Fruit fly (Drosophila melanogaster) whole organism, embryonic: ENCODE results near the gene Cpr73D.

Source experiments
- B-H1 ChIP-seq: fragments of 200-800 bp; sonication (Bioruptor generic); IDR thresholded peaks from 3 replicates; pipeline ENCODE4 v1.3.6; 2022; ENCODE audit warnings: missing biosample characterization, missing genetic modification characterization
- Blimp-1 ChIP-seq: fragments of 200-800 bp; sonication (Bioruptor generic); optimal IDR thresholded peaks from 3 replicates; lab custom pipeline; 2018; ENCODE audit warnings: missing biosample characterization, missing genetic modification characterization, mild to moderate bottlenecking, moderate library complexity, missing genetic modification reagents
- CG1024 ChIP-seq: fragments of 200-800 bp; sonication (Bioruptor generic); IDR thresholded peaks from 2 replicates; pipeline ENCODE4 v1.3.6; 2022; ENCODE audit warnings: missing biosample characterization, missing genetic modification characterization
- CG10431 ChIP-seq: fragments of 200-800 bp; sonication (Bioruptor generic); optimal IDR thresholded peaks from 3 replicates; lab custom pipeline; 2018; ENCODE audit warnings: missing biosample characterization, mild to moderate bottlenecking, missing genetic modification characterization
- CG10462 ChIP-seq: fragments of 200-800 bp; sonication (Bioruptor generic); optimal IDR thresholded peaks from 2 replicates; lab custom pipeline; 2016; ENCODE audit warnings: missing biosample characterization, missing genetic modification characterization
- CG14050 ChIP-seq: fragments of 200-800 bp; sonication (Bioruptor generic); IDR thresholded peaks from 3 replicates; pipeline ENCODE4 v1.3.6; 2022; ENCODE audit warnings: missing biosample characterization, missing genetic modification characterization
- CG14441 ChIP-seq: fragments of 200-800 bp; sonication (Bioruptor generic); IDR thresholded peaks from 2 replicates; pipeline ENCODE4 v1.3.6; 2022; ENCODE audit warnings: missing biosample characterization, missing genetic modification characterization
- CG16779 ChIP-seq: fragments of 200-800 bp; sonication (Bioruptor generic); IDR thresholded peaks from 2 replicates; pipeline ENCODE4 v1.3.6; 2022; ENCODE audit warnings: missing biosample characterization, missing genetic modification characterization
- CG18599 ChIP-seq: fragments of 200-800 bp; sonication (Bioruptor generic); optimal IDR thresholded peaks from 3 replicates; lab custom pipeline; 2017; ENCODE audit warnings: missing biosample characterization, missing genetic modification characterization, mild to moderate bottlenecking, moderate library complexity, missing genetic modification reagents
- CG2712 ChIP-seq: fragments of 200-800 bp; optimal IDR thresholded peaks from 3 replicates; lab custom pipeline; 2019; ENCODE audit warnings: missing biosample characterization, mild to moderate bottlenecking, missing genetic modification characterization, moderate library complexity
- CG31224 ChIP-seq: fragments of 200-800 bp; sonication (Bioruptor generic); IDR thresholded peaks from 2 replicates; pipeline ENCODE4 v1.3.6; 2022; ENCODE audit warnings: missing biosample characterization, missing genetic modification characterization
- CG6272 ChIP-seq: fragments of 200-800 bp; sonication (Bioruptor generic); IDR thresholded peaks from 2 replicates; pipeline ENCODE4 v1.3.6; 2022; ENCODE audit warnings: missing biosample characterization, missing genetic modification characterization
- CTCF ChIP-seq: fragments of 200-800 bp; sonication (Bioruptor generic); optimal IDR thresholded peaks from 2 replicates; lab custom pipeline; 2017; ENCODE audit warnings: missing biosample characterization, mild to moderate bottlenecking, missing genetic modification characterization, moderate library complexity
- Camta ChIP-seq: fragments of 200-800 bp; sonication (Bioruptor generic); optimal IDR thresholded peaks from 2 replicates; lab custom pipeline; 2016; ENCODE audit warnings: missing biosample characterization, missing genetic modification characterization
- CkIIα-i1 ChIP-seq: fragments of 200-800 bp; sonication (Bioruptor generic); IDR thresholded peaks from 2 replicates; pipeline ENCODE4 v1.3.6; 2022; ENCODE audit warnings: missing biosample characterization, missing genetic modification characterization
- Ets97D ChIP-seq: fragments of 200-800 bp; sonication (Bioruptor generic); optimal IDR thresholded peaks from 3 replicates; lab custom pipeline; 2016; ENCODE audit warnings: missing biosample characterization, missing genetic modification characterization
- Gug ChIP-seq: fragments of 200-800 bp; sonication (Bioruptor generic); IDR thresholded peaks from 4 replicates; pipeline ENCODE4 v1.3.6; 2022; ENCODE audit warnings: missing biosample characterization, missing genetic modification characterization
- Hmr ChIP-seq: fragments of 200-800 bp; sonication (Bioruptor generic); optimal IDR thresholded peaks from 3 replicates; lab custom pipeline; 2017; ENCODE audit warnings: mild to moderate bottlenecking, missing biosample characterization, missing genetic modification reagents, missing genetic modification characterization
- Hr3 ChIP-seq: fragments of 200-800 bp; sonication (Bioruptor generic); optimal IDR thresholded peaks from 3 replicates; lab custom pipeline; 2016; ENCODE audit warnings: missing biosample characterization, missing genetic modification characterization
- Hr78 ChIP-seq, 2 experiments: fragments of 200-800 bp in 1 of 2; fragments of >200 bp in 1 of 2; sonication (Bioruptor generic) in 1 of 2; optimal IDR thresholded peaks; 2 replicates each; lab custom pipeline; 2017 to 2019; ENCODE audit warnings: missing biosample characterization in 2 of 2, missing genetic modification characterization in 2 of 2, mild to moderate bottlenecking in 1 of 2, moderate library complexity in 1 of 2
- Lpt ChIP-seq: fragments of >200 bp; optimal IDR thresholded peaks from 2 replicates; lab custom pipeline; 2018; ENCODE audit warnings: missing biosample characterization, missing genetic modification characterization
- Mrtf ChIP-seq: fragments of 200-800 bp; sonication (Bioruptor generic); IDR thresholded peaks from 3 replicates; pipeline ENCODE4 v1.3.6; 2022; ENCODE audit warnings: missing biosample characterization, missing genetic modification characterization
- NC2β ChIP-seq: fragments of 200-800 bp; sonication (Bioruptor generic); optimal IDR thresholded peaks from 2 replicates; lab custom pipeline; 2016; ENCODE audit warnings: missing biosample characterization, missing genetic modification characterization
- Nf-YB ChIP-seq: fragments of 200-800 bp; sonication (Bioruptor generic); optimal IDR thresholded peaks from 3 replicates; lab custom pipeline; 2019; ENCODE audit warnings: missing biosample characterization, mild to moderate bottlenecking, missing genetic modification characterization, moderate library complexity
- Ssrp ChIP-seq: fragments of 200-800 bp; sonication (Bioruptor generic); optimal IDR thresholded peaks from 2 replicates; lab custom pipeline; 2018; ENCODE audit warnings: missing biosample characterization, mild to moderate bottlenecking, missing genetic modification characterization, moderate library complexity
- Trl ChIP-seq, 3 experiments: fragments of >200 bp in 2 of 3; fragments of 200-800 bp in 1 of 3; sonication (Bioruptor generic) in 1 of 3; optimal IDR thresholded peaks; 2 replicates in 1 of 3; 3 replicates in 2 of 3; lab custom pipeline; 2016 to 2017; ENCODE audit warnings: missing biosample characterization in 1 of 3, missing genetic modification characterization in 1 of 3
- abd-A ChIP-seq: fragments of 200-800 bp; sonication (Bioruptor generic); optimal IDR thresholded peaks from 3 replicates; lab custom pipeline; 2019; ENCODE audit warnings: missing biosample characterization, mild to moderate bottlenecking, missing genetic modification characterization, moderate library complexity
- ac ChIP-seq: fragments of 200-800 bp; sonication (Bioruptor generic); optimal IDR thresholded peaks from 3 replicates; lab custom pipeline; 2017; ENCODE audit warnings: missing biosample characterization, mild to moderate bottlenecking, missing genetic modification characterization
- ara ChIP-seq: fragments of 200-800 bp; sonication (Bioruptor generic); IDR thresholded peaks from 2 replicates; pipeline ENCODE4 v1.3.6; 2022; ENCODE audit warnings: missing biosample characterization, missing genetic modification characterization
- dm ChIP-seq: fragments of 200-800 bp; sonication (Bioruptor generic); optimal IDR thresholded peaks from 3 replicates; lab custom pipeline; 2016; ENCODE audit warnings: missing biosample characterization, missing genetic modification characterization
- dmrt99B ChIP-seq: fragments of 200-800 bp; sonication (Bioruptor generic); optimal IDR thresholded peaks from 2 replicates; lab custom pipeline; 2018; ENCODE audit warnings: missing biosample characterization, mild to moderate bottlenecking, missing genetic modification characterization, moderate library complexity
- dysf ChIP-seq: fragments of 200-800 bp; sonication (Bioruptor generic); IDR thresholded peaks from 3 replicates; pipeline ENCODE4 v1.3.6; 2022; ENCODE audit warnings: missing biosample characterization, missing genetic modification characterization
- emc ChIP-seq: fragments of 200-800 bp; sonication (Bioruptor generic); optimal IDR thresholded peaks from 2 replicates; lab custom pipeline; 2016; ENCODE audit warnings: missing biosample characterization, missing genetic modification characterization
- eve ChIP-seq, 2 experiments: fragments of >200 bp; optimal IDR thresholded peaks; 2 replicates each; lab custom pipeline; 2017; ENCODE audit warnings: missing biosample characterization in 2 of 2, missing genetic modification characterization in 2 of 2
- ewg ChIP-seq: fragments of 200-800 bp; sonication (Bioruptor generic); optimal IDR thresholded peaks from 3 replicates; lab custom pipeline; 2017; ENCODE audit warnings: mild to moderate bottlenecking, missing biosample characterization, missing genetic modification reagents, missing genetic modification characterization
- hth ChIP-seq: fragments of >200 bp; optimal IDR thresholded peaks from 2 replicates; lab custom pipeline; 2017; ENCODE audit warnings: inconsistent platforms
- kni ChIP-seq: fragments of 200-800 bp; sonication (Bioruptor generic); optimal IDR thresholded peaks from 3 replicates; lab custom pipeline; 2017; ENCODE audit warnings: mild to moderate bottlenecking, missing biosample characterization, missing genetic modification reagents, missing genetic modification characterization
- mirr ChIP-seq: fragments of 200-800 bp; sonication (Bioruptor generic); optimal IDR thresholded peaks from 3 replicates; lab custom pipeline; 2018; ENCODE audit warnings: missing biosample characterization, mild to moderate bottlenecking, missing genetic modification characterization
- odd ChIP-seq: fragments of 200-800 bp; sonication (Bioruptor generic); optimal IDR thresholded peaks from 2 replicates; lab custom pipeline; 2017; ENCODE audit warnings: missing biosample characterization, mild to moderate bottlenecking, missing genetic modification characterization
- onecut ChIP-seq: fragments of 200-800 bp; sonication (Bioruptor generic); IDR thresholded peaks from 2 replicates; pipeline ENCODE4 v1.3.6; 2022; ENCODE audit warnings: missing biosample characterization, missing genetic modification characterization
- phol ChIP-seq: fragments of 200-800 bp; sonication (Bioruptor generic); optimal IDR thresholded peaks from 3 replicates; lab custom pipeline; 2018; ENCODE audit warnings: missing biosample characterization, mild to moderate bottlenecking, missing genetic modification characterization, moderate library complexity
- prd ChIP-seq, 3 experiments: fragments of >200 bp in 2 of 3; fragments of 200-800 bp in 1 of 3; sonication (Bioruptor generic) in 1 of 3; optimal IDR thresholded peaks in 2 of 3; IDR thresholded peaks in 1 of 3; 2 replicates in 2 of 3; 3 replicates in 1 of 3; pipeline versions ENCODE4 v1.3.6 to Lab custom; 2017 to 2022; ENCODE audit warnings: missing biosample characterization in 1 of 3, missing genetic modification characterization in 1 of 3
- run ChIP-seq: fragments of 200-800 bp; sonication (Bioruptor generic); optimal IDR thresholded peaks from 3 replicates; lab custom pipeline; 2018; ENCODE audit warnings: missing biosample characterization, mild to moderate bottlenecking, missing genetic modification characterization
- sd ChIP-seq: fragments of 200-800 bp; sonication (Bioruptor generic); optimal IDR thresholded peaks from 3 replicates; lab custom pipeline; 2018; ENCODE audit warnings: missing biosample characterization, mild to moderate bottlenecking, missing genetic modification characterization, moderate library complexity
- slou ChIP-seq: fragments of 200-800 bp; sonication (Bioruptor generic); optimal IDR thresholded peaks from 3 replicates; lab custom pipeline; 2016; ENCODE audit warnings: missing biosample characterization, missing genetic modification characterization
- ssp ChIP-seq: fragments of 200-800 bp; sonication (Bioruptor generic); IDR thresholded peaks from 2 replicates; pipeline ENCODE4 v1.3.6; 2022; ENCODE audit warnings: missing biosample characterization, missing genetic modification characterization
- sug ChIP-seq: fragments of 200-800 bp; optimal IDR thresholded peaks from 2 replicates; lab custom pipeline; 2019; ENCODE audit warnings: missing biosample characterization, mild to moderate bottlenecking, missing genetic modification characterization, moderate library complexity
- tin ChIP-seq: fragments of 200-800 bp; sonication (Bioruptor generic); optimal IDR thresholded peaks from 3 replicates; lab custom pipeline; 2016; ENCODE audit warnings: missing biosample characterization, missing genetic modification characterization
- tll ChIP-seq, 2 experiments: fragments of 200-800 bp in 1 of 2; fragments of >200 bp in 1 of 2; sonication (Bioruptor generic) in 1 of 2; optimal IDR thresholded peaks; 2 replicates each; lab custom pipeline; 2017 to 2019; ENCODE audit warnings: missing biosample characterization in 2 of 2, missing genetic modification characterization in 2 of 2, mild to moderate bottlenecking in 1 of 2, moderate library complexity in 1 of 2
- usp ChIP-seq: fragments of >200 bp; optimal IDR thresholded peaks from 2 replicates; lab custom pipeline; 2017; ENCODE audit warnings: missing biosample characterization, missing genetic modification characterization
- zen2 ChIP-seq: fragments of 200-800 bp; sonication (Bioruptor generic); IDR thresholded peaks from 3 replicates; pipeline ENCODE4 v1.3.6; 2022; ENCODE audit warnings: missing biosample characterization, missing genetic modification characterization; ENCODE audit not compliant: partially characterized antibody

The Cpr73D gene

dm6 chr3L:17007041-17007471, 49.6 kb upstream of the Cpr73D start (continued):
- no peak for TF ChIP-seq CG10431
- no peak for TF ChIP-seq tll (GFP tag; optimal IDR thresholded peaks at IDR 0.05; lab: Kevin White, UChicago)
- no peak for TF ChIP-seq abd-A (tag; lab: Kevin White, UChicago)
- no peak for TF ChIP-seq Trl (optimal IDR thresholded peaks at IDR 0.05; lab: Kevin White, UChicago)
- TF ChIP-seq Trl (GFP tag; optimal IDR thresholded peaks at IDR 0.05; lab: Kevin White, UChicago) = no peak
- TF ChIP-seq Mrtf (GFP tag; lab: Robert Waterston, UW) = no peak
- no peak for TF ChIP-seq Camta (GFP tag; lab: Kevin White, UChicago)
- TF ChIP-seq dmrt99B (tag; lab: Kevin White, UChicago) = peak; percentile 26
- peak; percentile 40 for TF ChIP-seq CG2712
- TF ChIP-seq CG10462 (GFP tag; lab: Kevin White, UChicago) = no peak
- peak; percentile 14 for TF ChIP-seq tin (GFP tag; lab: Kevin White, UChicago)
- no peak for TF ChIP-seq usp (GFP tag; lab: Kevin White, UChicago)
- no peak for TF ChIP-seq CG18599 (GFP tag; lab: Kevin White, UChicago)
- TF ChIP-seq CG14441 (GFP tag; lab: Robert Waterston, UW) = peak; percentile 54
- TF ChIP-seq CG14050 = no peak
- TF ChIP-seq dm (GFP tag; lab: Kevin White, UChicago) = no peak
- TF ChIP-seq zen2 (GFP tag; lab: Robert Waterston, UW) = no peak
- TF ChIP-seq Ssrp (tag; lab: Kevin White, UChicago) = peak; percentile 8
- no peak for TF ChIP-seq NC2β
- no peak for TF ChIP-seq prd (optimal IDR thresholded peaks at IDR 0.05; lab: Kevin White, UChicago)
- peak; percentile 42; the same call in 2 of the 3 replicates for TF ChIP-seq prd (GFP tag; IDR thresholded peaks at IDR 0.05; lab: Robert Waterston, UW)
- TF ChIP-seq ssp (GFP tag; lab: Robert Waterston, UW) = no peak
- peak; percentile 72 for TF ChIP-seq mirr (GFP tag; lab: Kevin White, UChicago)
- peak; percentile 49 for TF ChIP-seq sug
- no peak for TF ChIP-seq kni
- no peak for TF ChIP-seq slou
- peak; percentile 37; the same call in 2 of the 4 replicates for TF ChIP-seq Gug
- no peak for TF ChIP-seq ac (GFP tag; lab: Kevin White, UChicago)
- TF ChIP-seq CG16779 (GFP tag; lab: Robert Waterston, UW) = no peak
- peak; percentile 24; the same call in 2 of the 3 replicates for TF ChIP-seq B-H1
- peak; percentile 16; the same call in 1 of the 2 replicates for TF ChIP-seq CG31224 (GFP tag; lab: Robert Waterston, UW)
- no peak for TF ChIP-seq odd (GFP tag; lab: Kevin White, UChicago)
- no peak for TF ChIP-seq Ets97D (GFP tag; lab: Kevin White, UChicago)
- peak; percentile 28 for TF ChIP-seq phol (tag; lab: Kevin White, UChicago)
- TF ChIP-seq eve (GFP tag; optimal IDR thresholded peaks at IDR 0.05; lab: Kevin White, UChicago) = no peak
- no peak for TF ChIP-seq onecut (GFP tag; lab: Robert Waterston, UW)
- TF ChIP-seq dysf (GFP tag; lab: Robert Waterston, UW) = peak; percentile 55; the same call in 2 of the 3 replicates
- TF ChIP-seq hth (lab: Kevin White, UChicago) = no peak
- TF ChIP-seq CTCF (GFP tag; lab: Kevin White, UChicago) = no peak
- no peak for TF ChIP-seq run (tag; lab: Kevin White, UChicago)
- no peak for TF ChIP-seq Hmr (GFP tag; lab: Kevin White, UChicago)
- TF ChIP-seq Hr3 (GFP tag; lab: Kevin White, UChicago) = no peak
- no peak for TF ChIP-seq ewg (GFP tag; lab: Kevin White, UChicago)
- TF ChIP-seq Nf-YB (GFP tag; lab: Kevin White, UChicago) = no peak
- no peak for TF ChIP-seq CG6272 (GFP tag; lab: Robert Waterston, UW)
- no peak for TF ChIP-seq CkIIα-i1
- no peak; the same call in 1 of the 2 replicates for TF ChIP-seq CG1024 (GFP tag; lab: Robert Waterston, UW)
- no peak for TF ChIP-seq ara (GFP tag; lab: Robert Waterston, UW)
- no peak for TF ChIP-seq sd (tag; lab: Kevin White, UChicago)
- TF ChIP-seq emc (GFP tag; lab: Kevin White, UChicago) = no peak
- no peak for TF ChIP-seq Blimp-1 (GFP tag; lab: Kevin White, UChicago)
- TF ChIP-seq Hr78 (GFP tag; optimal IDR thresholded peaks at IDR 0.05; lab: Kevin White, UChicago) = no peak
- TF ChIP-seq Lpt = no peak
